Worm (Caenorhabditis elegans) whole organism, L4/young adult: ENCODE data around the gene cdd-2.

Source experiments
- W03F9.2 ChIP-seq: fragments of 150-350 bp; optimal IDR thresholded peaks from 2 replicates; lab custom pipeline; 2014; ENCODE audit warnings: missing biosample characterization, missing genetic modification characterization
- dao-5 ChIP-seq: sonication (generic microtip); optimal IDR thresholded peaks from 2 replicates; lab custom pipeline; 2016; ENCODE audit warnings: missing genotype, missing genetic modification characterization, moderate library complexity, missing compliant biosample characterization

DNA sequence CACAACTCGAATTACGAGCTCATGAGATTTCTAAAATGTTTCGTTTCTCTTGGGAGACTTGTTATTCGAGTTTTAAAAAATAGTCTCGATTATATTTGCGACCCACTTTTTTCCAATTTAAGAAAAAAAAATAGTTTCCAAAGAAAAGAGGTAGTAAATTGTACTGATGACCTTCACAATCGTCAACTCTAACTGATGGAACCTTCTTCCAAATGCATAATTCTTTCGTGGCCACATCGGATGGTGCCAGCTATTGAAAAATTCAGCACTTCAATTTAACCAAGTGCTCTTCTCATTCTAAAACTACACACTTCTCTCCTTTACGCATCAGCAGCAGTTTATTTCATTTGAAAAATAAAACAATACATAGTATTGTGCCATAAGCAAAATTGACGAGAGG, 4.0 kb downstream of the cdd-2 start:
- no peak for TF ChIP-seq dao-5
- TF ChIP-seq W03F9.2 (tag; lab: Kevin White, UChicago), result no peak
